Worm (Caenorhabditis elegans) whole organism, L2 larva: Measurements from ENCODE around the gene hecw-1.
A peak's percentile ranks its signal among the peaks of the same experiment; 100 is the strongest.

Source experiments
- R02D3.7 ChIP-seq: fragments of 150-350 bp; optimal IDR thresholded peaks from 2 replicates; lab custom pipeline; 2014; ENCODE audit warnings: missing biosample characterization, missing genetic modification characterization
- Y55F3AM.14 ChIP-seq: fragments of 200-800 bp; sonication (Bioruptor generic); optimal IDR thresholded peaks from 2 replicates; lab custom pipeline; 2018; ENCODE audit warnings: mild to moderate bottlenecking, missing genetic modification characterization, missing compliant biosample characterization
- ZK546.5 ChIP-seq: sonication (generic microtip); optimal IDR thresholded peaks from 2 replicates; lab custom pipeline; 2017; ENCODE audit warnings: missing biosample characterization, missing genetic modification characterization
- aly-2 ChIP-seq: fragments of 150-350 bp; optimal IDR thresholded peaks from 2 replicates; lab custom pipeline; 2014; ENCODE audit warnings: missing biosample characterization, missing genetic modification characterization
- ama-1 ChIP-seq: fragments of 150-350 bp; optimal IDR thresholded peaks from 2 replicates; lab custom pipeline; 2018; ENCODE audit warnings: inconsistent platforms
- blmp-1 ChIP-seq: sonication (generic microtip); optimal IDR thresholded peaks from 2 replicates; lab custom pipeline; 2017; ENCODE audit warnings: missing genetic modification characterization, mild to moderate bottlenecking, missing compliant biosample characterization, antibody characterized with exemption, moderate library complexity; ENCODE audit not compliant: insufficient read depth
- ceh-16 ChIP-seq: fragments of 150-350 bp; optimal IDR thresholded peaks from 2 replicates; lab custom pipeline; 2014; ENCODE audit warnings: missing biosample characterization, missing genetic modification characterization
- ceh-82 ChIP-seq: fragments of 150-350 bp; optimal IDR thresholded peaks from 2 replicates; lab custom pipeline; 2014; ENCODE audit warnings: missing biosample characterization, missing genetic modification characterization
- crh-2 ChIP-seq: sonication (generic microtip); optimal IDR thresholded peaks from 2 replicates; lab custom pipeline; 2017; ENCODE audit warnings: missing biosample characterization, missing genetic modification characterization
- dmd-4 ChIP-seq: sonication (generic microtip); optimal IDR thresholded peaks from 2 replicates; lab custom pipeline; 2017; ENCODE audit warnings: missing biosample characterization, missing genetic modification characterization
- elt-1 ChIP-seq: fragments of 150-350 bp; optimal IDR thresholded peaks from 2 replicates; lab custom pipeline; 2014; ENCODE audit warnings: missing biosample characterization, missing genetic modification characterization
- elt-3 ChIP-seq: sonication (generic microtip); optimal IDR thresholded peaks from 2 replicates; lab custom pipeline; 2017; ENCODE audit warnings: missing biosample characterization, missing genetic modification characterization
- fos-1 ChIP-seq: fragments of 150-350 bp; optimal IDR thresholded peaks from 2 replicates; lab custom pipeline; 2014; ENCODE audit warnings: missing biosample characterization, missing genetic modification characterization
- gmeb-1 ChIP-seq: fragments of 150-350 bp; optimal IDR thresholded peaks from 2 replicates; lab custom pipeline; 2014; ENCODE audit warnings: missing biosample characterization, missing genetic modification characterization
- lin-13 ChIP-seq: fragments of 150-350 bp; optimal IDR thresholded peaks from 2 replicates; lab custom pipeline; 2014; ENCODE audit warnings: missing biosample characterization, missing genetic modification reagents, missing genetic modification characterization
- lin-39 ChIP-seq: fragments of 150-350 bp; optimal IDR thresholded peaks from 2 replicates; lab custom pipeline; 2014; ENCODE audit warnings: missing biosample characterization, missing genetic modification reagents, missing genetic modification characterization
- mdl-1 ChIP-seq, 2 experiments: fragments of 150-350 bp in 1 of 2; sonication (generic microtip) in 1 of 2; optimal IDR thresholded peaks; 2 replicates each; lab custom pipeline; 2017; ENCODE audit warnings: missing biosample characterization in 2 of 2, missing genetic modification characterization in 2 of 2
- nhr-10 ChIP-seq: sonication (generic microtip); optimal IDR thresholded peaks from 2 replicates; lab custom pipeline; 2017; ENCODE audit warnings: missing biosample characterization, missing genetic modification characterization
- nhr-129 ChIP-seq: fragments of 150-350 bp; optimal IDR thresholded peaks from 2 replicates; lab custom pipeline; 2014; ENCODE audit warnings: missing biosample characterization, missing genetic modification characterization
- nhr-21 ChIP-seq: fragments of 150-350 bp; optimal IDR thresholded peaks from 2 replicates; lab custom pipeline; 2014; ENCODE audit warnings: missing biosample characterization, missing genetic modification characterization
- nhr-237 ChIP-seq: fragments of 150-350 bp; optimal IDR thresholded peaks from 2 replicates; lab custom pipeline; 2014; ENCODE audit warnings: missing biosample characterization, missing genetic modification characterization
- nhr-25 ChIP-seq: fragments of 150-350 bp; sonication (generic microtip); optimal IDR thresholded peaks from 3 replicates; lab custom pipeline; 2014; ENCODE audit warnings: missing biosample characterization, missing genetic modification characterization
- nhr-77 ChIP-seq: fragments of 150-350 bp; optimal IDR thresholded peaks from 2 replicates; lab custom pipeline; 2014; ENCODE audit warnings: missing biosample characterization, missing genetic modification characterization
- sem-4 ChIP-seq: fragments of 150-350 bp; optimal IDR thresholded peaks from 2 replicates; lab custom pipeline; 2014; ENCODE audit warnings: missing biosample characterization, missing genetic modification reagents, missing genetic modification characterization
- skn-1 ChIP-seq: sonication (generic microtip); optimal IDR thresholded peaks from 2 replicates; lab custom pipeline; 2017; ENCODE audit warnings: missing biosample characterization, missing genetic modification characterization
- sma-3 ChIP-seq: sonication (generic microtip); optimal IDR thresholded peaks from 2 replicates; lab custom pipeline; 2016; ENCODE audit warnings: missing genetic modification reagents, missing genetic modification characterization, missing compliant biosample characterization
- sma-9 ChIP-seq, 2 experiments: fragments of 150-350 bp in 1 of 2; sonication (generic microtip) in 1 of 2; optimal IDR thresholded peaks; 2 replicates each; lab custom pipeline; 2014 to 2016; ENCODE audit warnings: missing genetic modification characterization in 2 of 2, mild to moderate bottlenecking in 1 of 2, missing biosample characterization in 1 of 2, missing compliant biosample characterization in 1 of 2, missing genetic modification reagents in 1 of 2, moderate library complexity in 1 of 2
- snpc-4 ChIP-seq: fragments of 150-350 bp; optimal IDR thresholded peaks from 2 replicates; lab custom pipeline; 2014; ENCODE audit warnings: missing biosample characterization, missing genetic modification characterization
- unc-39 ChIP-seq: fragments of 150-350 bp; optimal IDR thresholded peaks from 2 replicates; lab custom pipeline; 2014; ENCODE audit warnings: missing biosample characterization, missing genetic modification characterization
- unc-55 ChIP-seq: fragments of 150-350 bp; sonication (generic microtip); optimal IDR thresholded peaks from 3 replicates; lab custom pipeline; 2014; ENCODE audit warnings: missing biosample characterization, missing genetic modification reagents, missing genetic modification characterization
- zag-1 ChIP-seq: fragments of 150-350 bp; optimal IDR thresholded peaks from 2 replicates; lab custom pipeline; 2014; ENCODE audit warnings: missing biosample characterization, missing genetic modification characterization
- ztf-1 ChIP-seq: fragments of 200-800 bp; sonication (Bioruptor generic); conservative IDR thresholded peaks from 2 replicates; pipeline ENCODE4 v1.3.6; 2022; ENCODE audit warnings: missing genetic modification characterization, missing compliant biosample characterization
- ztf-11 ChIP-seq: sonication (generic microtip); optimal IDR thresholded peaks from 2 replicates; lab custom pipeline; 2017; ENCODE audit warnings: missing biosample characterization, missing genetic modification characterization
- ztf-4 ChIP-seq: fragments of 150-350 bp; optimal IDR thresholded peaks from 2 replicates; lab custom pipeline; 2014; ENCODE audit warnings: missing biosample characterization, missing genetic modification characterization

The hecw-1 gene

ce11 chrIII:3360067-3360466 lies 29.7 kb downstream of the hecw-1 start:
- TF ChIP-seq crh-2 (tag; lab: Kevin White, UChicago) (no peak), blmp-1 (tag; lab: Kevin White, UChicago) (no peak), fos-1 (tag; lab: Kevin White, UChicago) (no peak), elt-3 (no peak), skn-1 (tag; lab: Kevin White, UChicago) (no peak), ZK546.5 (tag; lab: Kevin White, UChicago) (no peak), ceh-16 (tag; lab: Kevin White, UChicago) (no peak), unc-55 (no peak), snpc-4 (no peak), R02D3.7 (tag; lab: Kevin White, UChicago) (no peak), nhr-237 (tag; lab: Kevin White, UChicago) (no peak), ztf-4 (tag; lab: Kevin White, UChicago) (no peak), nhr-77 (tag; lab: Kevin White, UChicago) (no peak), sma-3 (no peak), elt-1 (tag; lab: Kevin White, UChicago) (no peak), Y55F3AM.14 (GFP tag; lab: Kevin White, UChicago) (no peak), unc-39 (tag; lab: Kevin White, UChicago) (no peak), mdl-1 (tag; optimal IDR thresholded peaks at IDR 0.05; lab: Kevin White, UChicago) (no peak)

- no peak for TF ChIP-seq blmp-1 (tag; lab: Kevin White, UChicago)
- no peak for TF ChIP-seq gmeb-1
- TF ChIP-seq ceh-82: no peak
- no peak for TF ChIP-seq nhr-21
- no peak for TF ChIP-seq sma-3
- no peak for TF ChIP-seq zag-1 (tag; lab: Kevin White, UChicago)
- no peak for TF ChIP-seq ztf-11
- no peak for TF ChIP-seq aly-2 (tag; lab: Kevin White, UChicago)
These were observed 34.0 kb downstream of the hecw-1 start for ce11 chrIII:3355791-3356190.

- no peak for TF ChIP-seq R02D3.7 (tag; lab: Kevin White, UChicago)
- TF ChIP-seq nhr-25 (tag; lab: Kevin White, UChicago): peak; percentile 15
- TF ChIP-seq sma-3: peak; percentile 12
These were observed 38.1 kb downstream of the hecw-1 start for ce11 chrIII:3351672-3352071.

ce11 chrIII:3351091-3351490 lies 38.7 kb downstream of the hecw-1 start:
- TF ChIP-seq ama-1 (lab: Kevin White, UChicago) (no peak), nhr-10 (no peak), ceh-82 (no peak), dmd-4 (tag; lab: Kevin White, UChicago) (no peak), R02D3.7 (tag; lab: Kevin White, UChicago) (no peak), sma-9 (GFP tag; optimal IDR thresholded peaks at IDR 0.05; lab: Kevin White, UChicago) (no peak), sma-9 (tag; optimal IDR thresholded peaks at IDR 0.05; lab: Kevin White, UChicago) (no peak)

- TF ChIP-seq lin-39 (tag; lab: Kevin White, UChicago) (no peak), nhr-21 (peak; percentile 16)
These were observed 40.7 kb downstream of the hecw-1 start for ce11 chrIII:3349061-3349460.

ce11 chrIII:3346665-3347064 lies 43.1 kb downstream of the hecw-1 start:
- no peak for TF ChIP-seq lin-13 (GFP tag; lab: Kevin White, UChicago)
- no peak for TF ChIP-seq blmp-1 (tag; lab: Kevin White, UChicago)
- TF ChIP-seq sem-4 (tag; lab: Kevin White, UChicago): no peak
- TF ChIP-seq crh-2 (tag; lab: Kevin White, UChicago): no peak
- no peak for TF ChIP-seq elt-1 (tag; lab: Kevin White, UChicago)
- no peak for TF ChIP-seq aly-2 (tag; lab: Kevin White, UChicago)
- TF ChIP-seq lin-39 (tag; lab: Kevin White, UChicago): no peak
- no peak for TF ChIP-seq snpc-4
- TF ChIP-seq ceh-16 (tag; lab: Kevin White, UChicago): no peak
- no peak for TF ChIP-seq nhr-129 (tag; lab: Kevin White, UChicago)
- no peak for TF ChIP-seq unc-39 (tag; lab: Kevin White, UChicago)
- no peak for TF ChIP-seq gmeb-1
- TF ChIP-seq ztf-1 (GFP tag; lab: Robert Waterston, UW): no peak
- TF ChIP-seq elt-3: no peak
- TF ChIP-seq mdl-1 (tag; optimal IDR thresholded peaks at IDR 0.05; lab: Kevin White, UChicago): no peak
